Worm (Caenorhabditis elegans): Measurements from ENCODE around the gene F10E7.6.
A peak's percentile ranks its signal among the peaks of the same experiment; 100 is the strongest.

F10E7.6 gene

DNA sequence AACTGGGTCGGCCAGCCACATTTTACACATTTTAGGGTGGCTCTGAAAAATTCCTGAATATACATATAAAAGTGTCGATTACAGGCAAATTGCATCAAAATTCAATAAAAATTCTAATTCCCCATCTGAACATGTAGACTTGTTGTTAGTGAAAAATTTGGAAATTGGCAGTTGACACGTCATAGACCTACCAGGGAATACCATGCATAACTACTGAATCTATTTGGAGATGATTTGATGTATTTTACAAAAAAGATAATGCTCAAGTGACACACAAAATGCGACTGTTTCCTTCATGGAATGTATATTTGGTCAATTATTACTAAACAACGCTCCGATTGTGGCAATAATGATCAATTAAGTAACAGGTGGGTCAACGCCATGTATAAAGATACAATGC is 13.6 kb downstream of the F10E7.6 start, which contains the start of gene F10E7.1:
Gene F10E7.1 (plus strand): TSS at position 301 of the 400 bp plus-strand sequence.
- TF ChIP-seq nhr-11 (tag; optimal IDR thresholded peaks at IDR 0.05) (no peak), zag-1 (tag; optimal IDR thresholded peaks at IDR 0.05) (no peak), dmd-4 (tag; optimal IDR thresholded peaks at IDR 0.05) (no peak), unc-62 (GFP tag; optimal IDR thresholded peaks at IDR 0.05) (no peak), nhr-77 (tag; optimal IDR thresholded peaks at IDR 0.05) (no peak), nhr-25 (tag; optimal IDR thresholded peaks at IDR 0.05) (no peak), nhr-6 (tag; optimal IDR thresholded peaks at IDR 0.05) (no peak), gmeb-1 (tag; optimal IDR thresholded peaks at IDR 0.05) (no peak), mab-5 (tag; optimal IDR thresholded peaks at IDR 0.05) (no peak), elt-3 (tag; optimal IDR thresholded peaks at IDR 0.05) (no peak), crh-2 (tag; optimal IDR thresholded peaks at IDR 0.05) (no peak), mbf-1 (tag; optimal IDR thresholded peaks at IDR 0.05) (no peak), elt-1 (tag; optimal IDR thresholded peaks at IDR 0.05) (no peak), mdl-1 (tag; optimal IDR thresholded peaks at IDR 0.05) (no peak), R02D3.7 (tag; optimal IDR thresholded peaks at IDR 0.05) (no peak), sma-3 (GFP tag; optimal IDR thresholded peaks at IDR 0.05) (no peak), C34F6.9 (tag; optimal IDR thresholded peaks at IDR 0.05) (no peak), nhr-129 (tag; optimal IDR thresholded peaks at IDR 0.05) (no peak), nhr-10 (tag; optimal IDR thresholded peaks at IDR 0.05) (no peak), skn-1 (tag; optimal IDR thresholded peaks at IDR 0.05) (no peak)

DNA sequence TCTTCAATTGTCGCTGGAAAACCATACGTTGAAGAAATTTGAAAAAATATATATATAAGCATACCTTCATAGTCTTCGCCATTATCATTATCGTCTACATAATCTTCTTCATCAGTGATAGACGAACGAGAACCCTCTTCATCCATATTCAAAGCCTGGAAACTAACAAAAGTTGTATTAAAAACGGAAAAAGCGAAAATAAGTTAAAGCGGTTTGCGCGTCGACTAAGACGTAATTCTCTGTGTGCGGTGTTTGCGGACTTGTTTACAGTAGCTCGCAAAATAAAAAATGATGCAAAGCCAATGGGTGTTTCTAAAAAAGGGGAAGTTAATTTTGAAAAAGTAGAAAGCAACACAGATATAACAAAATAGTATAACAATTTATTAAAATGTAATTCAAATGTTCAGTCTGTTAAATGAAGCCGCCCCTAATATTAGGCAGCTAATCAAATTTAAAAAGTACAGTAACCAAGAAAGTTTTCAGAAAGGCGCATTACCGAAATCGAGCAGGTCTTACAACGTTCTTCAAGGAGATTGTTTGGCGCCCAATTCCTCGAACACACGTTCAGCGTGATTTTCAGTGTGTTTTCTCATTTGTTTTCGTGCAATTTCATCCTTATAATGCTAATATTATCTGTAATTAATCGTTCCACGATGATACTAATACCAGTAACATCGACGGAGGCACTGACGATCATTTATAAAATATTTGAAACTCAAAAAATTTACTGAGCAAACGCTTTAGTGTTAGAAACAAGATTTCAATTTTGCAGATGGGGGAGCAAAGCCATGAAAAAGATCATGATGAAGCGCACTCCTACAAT is 19.2 kb downstream of the F10E7.6 start, which contains the start of the genes T07F8.4 and gld-3:
Gene T07F8.4 (minus strand): TSS at position 162 of the 823 bp plus-strand sequence.
Gene gld-3 (plus strand): TSS at position 773 of the 823 bp plus-strand sequence.
- TF ChIP-seq sem-4 (tag; optimal IDR thresholded peaks at IDR 0.05) (no peak), F13H6.1 (tag; optimal IDR thresholded peaks at IDR 0.05) (no peak), lin-39 (tag; optimal IDR thresholded peaks at IDR 0.05) (no peak), mdl-1 (tag; optimal IDR thresholded peaks at IDR 0.05) (no peak), aly-2 (tag; optimal IDR thresholded peaks at IDR 0.05) (no peak), Y55F3AM.14 (GFP tag; optimal IDR thresholded peaks at IDR 0.05) (no peak), alr-1 (tag; optimal IDR thresholded peaks at IDR 0.05) (no peak), nhr-23 (tag; optimal IDR thresholded peaks at IDR 0.05) (no peak), lsy-2 (tag; optimal IDR thresholded peaks at IDR 0.05) (peak; percentile 41 to 96), C34F6.9 (tag; optimal IDR thresholded peaks at IDR 0.05) (peak; percentile 56), lin-11 (tag; optimal IDR thresholded peaks at IDR 0.05) (no peak), peb-1 (tag; optimal IDR thresholded peaks at IDR 0.05) (no peak), elt-3 (tag; optimal IDR thresholded peaks at IDR 0.05) (no peak), fos-1 (tag; optimal IDR thresholded peaks at IDR 0.05) (peak; percentile 33), nhr-237 (tag; optimal IDR thresholded peaks at IDR 0.05) (no peak), ztf-11 (tag; optimal IDR thresholded peaks at IDR 0.05) (no peak), nhr-12 (tag; optimal IDR thresholded peaks at IDR 0.05) (no peak), unc-55 (GFP tag; optimal IDR thresholded peaks at IDR 0.05) (no peak), crh-2 (tag; optimal IDR thresholded peaks at IDR 0.05) (peak; percentile 12), nhr-129 (tag; optimal IDR thresholded peaks at IDR 0.05) (peak; percentile 76)

DNA sequence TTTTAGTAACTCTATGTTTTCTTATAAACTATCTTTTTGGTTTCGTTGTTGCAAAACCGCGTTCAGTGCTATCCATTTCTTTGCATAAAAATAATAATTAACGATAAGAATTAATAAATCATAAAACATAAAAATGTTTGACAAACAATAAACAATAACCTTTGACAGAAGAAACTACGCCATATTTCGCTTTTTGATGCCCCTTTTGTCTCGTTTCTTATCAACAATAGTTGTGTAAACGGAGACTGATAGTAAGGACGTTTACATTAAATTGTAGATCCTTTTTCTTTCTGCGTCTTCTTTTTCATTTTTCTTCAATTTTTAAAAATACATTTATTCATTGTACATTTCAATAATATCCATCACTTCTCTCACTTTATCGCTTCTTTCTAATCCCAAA is 26.2 kb downstream of the F10E7.6 start:
- peak; percentile 67 for TF ChIP-seq fos-1 (tag; optimal IDR thresholded peaks at IDR 0.05)
- no peak for TF ChIP-seq alr-1 (tag; optimal IDR thresholded peaks at IDR 0.05)
- TF ChIP-seq sma-9 (GFP tag; optimal IDR thresholded peaks at IDR 0.05): peak; percentile 54
- no peak for TF ChIP-seq sma-9 (tag; optimal IDR thresholded peaks at IDR 0.05)

DNA sequence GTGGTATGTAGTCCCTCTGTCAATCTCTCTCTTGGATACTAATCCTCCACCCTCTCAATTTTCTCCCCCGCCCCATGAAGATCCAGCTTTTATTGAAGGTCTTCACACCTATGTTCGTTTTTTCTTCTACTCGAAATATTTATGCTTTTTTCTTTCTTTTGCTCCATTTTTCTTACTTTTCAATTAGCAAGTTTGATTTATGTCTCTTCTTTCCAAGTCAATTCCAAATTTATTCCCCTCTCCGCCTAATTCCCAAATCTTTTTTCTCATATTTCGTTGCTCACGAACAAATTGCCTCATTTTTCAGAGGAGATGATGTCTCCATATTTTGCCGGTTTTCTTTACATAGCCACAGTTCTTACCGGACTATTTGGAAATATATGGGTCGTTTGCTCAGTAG is 31.4 kb downstream of the F10E7.6 start, which contains the start of gene npr-31:
Gene npr-31 (plus strand): TSS at position 301 of the 400 bp plus-strand sequence.
- TF ChIP-seq nhr-12 (tag; optimal IDR thresholded peaks at IDR 0.05) (no peak), alr-1 (tag; optimal IDR thresholded peaks at IDR 0.05) (no peak), mab-5 (tag; optimal IDR thresholded peaks at IDR 0.05) (no peak), ZK546.5 (tag; optimal IDR thresholded peaks at IDR 0.05) (no peak), C34F6.9 (tag; optimal IDR thresholded peaks at IDR 0.05) (no peak), nhr-21 (tag; optimal IDR thresholded peaks at IDR 0.05) (no peak), nhr-11 (tag; optimal IDR thresholded peaks at IDR 0.05) (no peak), ceh-82 (tag; optimal IDR thresholded peaks at IDR 0.05) (no peak), peb-1 (tag; optimal IDR thresholded peaks at IDR 0.05) (no peak), unc-39 (tag; optimal IDR thresholded peaks at IDR 0.05) (no peak), nhr-23 (tag; optimal IDR thresholded peaks at IDR 0.05) (no peak), dmd-4 (tag; optimal IDR thresholded peaks at IDR 0.05) (no peak), ama-1 (optimal IDR thresholded peaks at IDR 0.05) (no peak), nhr-6 (tag; optimal IDR thresholded peaks at IDR 0.05) (no peak)

All from whole organism, L2 larva.